Worm (Caenorhabditis elegans) whole organism, early embryonic: Measurements from ENCODE around the gene dnj-3.

Source experiments
- B0310.2 ChIP-seq: sonication (generic microtip); optimal IDR thresholded peaks from 2 replicates; lab custom pipeline; 2016; ENCODE audit warnings: mild to moderate bottlenecking, missing genetic modification characterization, missing compliant biosample characterization
- F13C5.2 ChIP-seq: sonication (generic microtip); optimal IDR thresholded peaks from 2 replicates; lab custom pipeline; 2017; ENCODE audit warnings: mild to moderate bottlenecking, missing genetic modification characterization, inconsistent platforms, missing compliant biosample characterization
- aly-1 ChIP-seq: sonication (generic microtip); optimal IDR thresholded peaks from 2 replicates; lab custom pipeline; 2016; ENCODE audit warnings: missing genetic modification characterization, missing compliant biosample characterization
- ama-1 ChIP-seq: fragments of 150-350 bp; optimal IDR thresholded peaks from 2 replicates; lab custom pipeline; 2014
- ceh-13 ChIP-seq: fragments of 200-800 bp; sonication (Bioruptor generic); optimal IDR thresholded peaks from 2 replicates; lab custom pipeline; 2018; ENCODE audit warnings: mild to moderate bottlenecking, missing genetic modification characterization, missing compliant biosample characterization
- ceh-36 ChIP-seq: sonication (generic microtip); optimal IDR thresholded peaks from 2 replicates; lab custom pipeline; 2016; ENCODE audit warnings: missing genetic modification characterization, inconsistent platforms, missing compliant biosample characterization
- ets-7 ChIP-seq: sonication (generic microtip); optimal IDR thresholded peaks from 2 replicates; lab custom pipeline; 2016; ENCODE audit warnings: missing genotype, missing genetic modification characterization, missing compliant biosample characterization
- flt-1 ChIP-seq: fragments of 200-800 bp; sonication (Bioruptor generic); IDR thresholded peaks from 2 replicates; pipeline ENCODE4 v1.3.6; 2022; ENCODE audit warnings: missing genetic modification characterization, missing compliant biosample characterization
- hmbx-1 ChIP-seq: sonication (generic microtip); optimal IDR thresholded peaks from 2 replicates; lab custom pipeline; 2016; ENCODE audit warnings: mild to moderate bottlenecking, missing genetic modification characterization, missing compliant biosample characterization
- hmg-4 ChIP-seq: fragments of 200-800 bp; sonication (Bioruptor generic); optimal IDR thresholded peaks from 2 replicates; lab custom pipeline; 2018; ENCODE audit warnings: mild to moderate bottlenecking, missing genetic modification characterization, missing compliant biosample characterization
- hnd-1 ChIP-seq: sonication (generic microtip); optimal IDR thresholded peaks from 2 replicates; lab custom pipeline; 2016; ENCODE audit warnings: missing genetic modification characterization, missing compliant biosample characterization
- pes-1 ChIP-seq: fragments of 200-800 bp; sonication (Bioruptor generic); IDR thresholded peaks from 2 replicates; pipeline ENCODE4 v1.3.6; 2022; ENCODE audit warnings: missing genetic modification reagents, missing genetic modification characterization, missing compliant biosample characterization
- scrt-1 ChIP-seq: fragments of 200-800 bp; sonication (Bioruptor generic); IDR thresholded peaks from 2 replicates; pipeline ENCODE4 v1.3.6; 2022; ENCODE audit warnings: missing genetic modification characterization, missing compliant biosample characterization
- sea-1 ChIP-seq: fragments of 200-800 bp; sonication (Bioruptor generic); conservative IDR thresholded peaks from 2 replicates; pipeline ENCODE4 v1.3.6; 2022; ENCODE audit warnings: missing genetic modification characterization, missing compliant biosample characterization
- tbx-11 ChIP-seq: fragments of 200-800 bp; sonication (Bioruptor generic); IDR thresholded peaks from 2 replicates; pipeline ENCODE4 v1.3.6; 2022; ENCODE audit warnings: missing genetic modification characterization, missing compliant biosample characterization
- tbx-37 ChIP-seq: fragments of 200-800 bp; sonication (Bioruptor generic); conservative IDR thresholded peaks from 2 replicates; pipeline ENCODE4 v1.3.6; 2022; ENCODE audit warnings: missing genetic modification reagents, missing genetic modification characterization, missing compliant biosample characterization
- tra-4 ChIP-seq: sonication (generic microtip); optimal IDR thresholded peaks from 2 replicates; lab custom pipeline; 2017; ENCODE audit warnings: missing genetic modification characterization, missing compliant biosample characterization

Gene dnj-3

DNA sequence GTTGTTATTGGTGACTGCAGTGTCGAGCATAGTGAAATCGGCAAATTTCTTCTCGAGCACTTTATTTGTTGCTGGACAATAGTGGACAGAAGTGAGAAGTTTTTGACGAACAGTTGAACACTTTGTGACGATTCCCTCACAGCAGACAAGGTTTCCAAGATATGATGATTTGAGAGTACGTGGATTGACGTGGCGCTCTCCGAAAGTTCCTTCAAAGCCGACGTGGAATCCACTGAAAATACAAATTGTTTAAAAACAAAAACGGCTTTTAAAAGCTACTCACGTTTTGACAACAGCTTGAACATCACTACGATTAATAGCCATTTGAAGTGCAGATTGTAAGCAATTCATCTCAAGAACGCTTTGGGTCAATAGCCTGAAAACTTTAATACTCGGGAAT, 9.5 kb upstream of the dnj-3 start:
- TF ChIP-seq hmg-4 (GFP tag; lab: Kevin White, UChicago) (no peak), F13C5.2 (tag; lab: Kevin White, UChicago) (no peak), ets-7 (tag; lab: Kevin White, UChicago) (no peak), aly-1 (tag; lab: Kevin White, UChicago) (no peak), sea-1 (GFP tag; lab: Robert Waterston, UW) (no peak), ceh-36 (tag; lab: Kevin White, UChicago) (no peak), hmbx-1 (tag; lab: Kevin White, UChicago) (no peak), scrt-1 (GFP tag; lab: Robert Waterston, UW) (no peak), pes-1 (no peak), flt-1 (GFP tag; lab: Robert Waterston, UW) (no peak), tbx-37 (GFP tag; lab: Robert Waterston, UW) (no peak), ceh-13 (no peak), tbx-11 (GFP tag; lab: Robert Waterston, UW) (no peak), hnd-1 (no peak), tra-4 (tag; lab: Kevin White, UChicago) (no peak)

DNA sequence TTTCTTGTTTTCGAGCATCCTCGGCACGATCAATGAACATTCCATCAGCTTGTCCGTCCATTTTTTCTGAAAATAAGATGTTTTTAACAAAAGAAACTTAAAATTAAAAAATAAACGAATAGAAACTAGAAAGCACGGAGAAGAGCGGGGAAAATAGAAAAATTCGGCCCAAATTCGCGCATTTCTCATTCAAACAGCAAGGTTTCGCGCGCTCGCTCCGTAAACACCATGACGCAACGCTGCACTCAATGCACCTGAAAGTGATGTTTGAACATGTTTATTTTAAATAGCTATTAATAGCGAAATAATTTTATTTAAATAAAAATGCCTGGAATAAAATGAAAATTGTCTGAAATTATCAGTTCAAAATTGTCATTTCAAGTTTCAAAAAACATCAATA, 8.9 kb upstream of the dnj-3 start, which contains the start of the genes mcm-3 and C25D7.15:
mcm-3 (minus strand) TSS at position 66 of the 400 bp plus-strand sequence.
C25D7.15 (plus strand) TSS at position 275 of the 400 bp plus-strand sequence.
- no peak for TF ChIP-seq tbx-11 (GFP tag; lab: Robert Waterston, UW)
- no peak for TF ChIP-seq tra-4 (tag; lab: Kevin White, UChicago)
- TF ChIP-seq flt-1 (GFP tag; lab: Robert Waterston, UW) = no peak
- TF ChIP-seq ceh-13 = no peak
- TF ChIP-seq B0310.2 (tag; lab: Kevin White, UChicago) = no peak
- TF ChIP-seq sea-1 (GFP tag; lab: Robert Waterston, UW) = no peak
- no peak for TF ChIP-seq pes-1
- TF ChIP-seq scrt-1 (GFP tag; lab: Robert Waterston, UW) = no peak
- no peak for TF ChIP-seq hmbx-1 (tag; lab: Kevin White, UChicago)
- no peak for TF ChIP-seq ama-1 (lab: Kevin White, UChicago)
- no peak for TF ChIP-seq hmg-4 (GFP tag; lab: Kevin White, UChicago)

DNA sequence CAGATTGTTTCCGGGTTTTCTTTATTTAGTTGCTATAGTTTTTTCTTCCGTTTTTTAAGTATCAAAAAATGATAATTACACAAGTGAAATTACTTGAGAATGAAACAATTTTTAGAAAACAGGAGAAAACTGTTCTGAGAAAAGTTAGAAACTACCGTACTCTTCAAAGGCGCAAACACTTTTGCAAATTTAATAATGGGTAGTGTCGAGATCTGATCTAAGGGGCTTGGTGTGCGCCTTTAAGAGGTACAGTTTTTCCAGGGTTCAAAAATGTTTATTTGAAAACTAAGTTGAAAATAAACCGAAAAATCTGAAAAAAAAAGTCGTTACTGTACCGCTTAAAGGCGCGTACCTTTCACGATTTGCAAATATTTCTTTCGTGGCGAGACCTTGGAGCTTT, 7.9 kb upstream of the dnj-3 start:
- TF ChIP-seq hmg-4 (GFP tag; lab: Kevin White, UChicago) (no peak), tra-4 (tag; lab: Kevin White, UChicago) (no peak), sea-1 (GFP tag; lab: Robert Waterston, UW) (no peak), B0310.2 (tag; lab: Kevin White, UChicago) (no peak), hnd-1 (no peak), ama-1 (lab: Kevin White, UChicago) (no peak), ets-7 (tag; lab: Kevin White, UChicago) (no peak), tbx-37 (GFP tag; lab: Robert Waterston, UW) (no peak), ceh-13 (no peak)

DNA sequence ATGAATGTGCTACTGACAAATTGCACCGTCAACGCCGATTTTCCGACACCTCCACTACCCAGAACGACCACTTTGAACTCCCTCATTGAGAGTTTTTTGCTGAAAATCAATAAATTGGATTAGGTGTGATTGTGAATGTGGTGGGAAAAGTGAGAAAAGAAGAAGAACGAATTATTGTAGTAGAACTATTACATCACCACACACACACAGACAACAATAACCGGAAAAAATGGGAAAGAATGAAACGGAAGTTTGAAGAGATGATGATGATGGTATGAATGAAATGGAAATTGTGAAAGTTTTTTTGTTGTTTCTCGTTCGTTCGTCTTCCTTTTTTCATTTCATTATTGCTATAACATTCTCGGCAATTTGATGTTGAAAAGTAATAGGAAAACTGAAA, 4.5 kb upstream of the dnj-3 start, which contains the start of gene rap-2:
rap-2 (minus strand) TSS at position 101 of the 400 bp plus-strand sequence.
- no peak for TF ChIP-seq scrt-1 (GFP tag; lab: Robert Waterston, UW)
- TF ChIP-seq ceh-13 = no peak
- no peak for TF ChIP-seq B0310.2 (tag; lab: Kevin White, UChicago)
- no peak for TF ChIP-seq hmbx-1 (tag; lab: Kevin White, UChicago)
- no peak for TF ChIP-seq ets-7 (tag; lab: Kevin White, UChicago)
- TF ChIP-seq flt-1 (GFP tag; lab: Robert Waterston, UW) = no peak
- TF ChIP-seq tbx-37 (GFP tag; lab: Robert Waterston, UW) = no peak
- TF ChIP-seq aly-1 (tag; lab: Kevin White, UChicago) = no peak

DNA sequence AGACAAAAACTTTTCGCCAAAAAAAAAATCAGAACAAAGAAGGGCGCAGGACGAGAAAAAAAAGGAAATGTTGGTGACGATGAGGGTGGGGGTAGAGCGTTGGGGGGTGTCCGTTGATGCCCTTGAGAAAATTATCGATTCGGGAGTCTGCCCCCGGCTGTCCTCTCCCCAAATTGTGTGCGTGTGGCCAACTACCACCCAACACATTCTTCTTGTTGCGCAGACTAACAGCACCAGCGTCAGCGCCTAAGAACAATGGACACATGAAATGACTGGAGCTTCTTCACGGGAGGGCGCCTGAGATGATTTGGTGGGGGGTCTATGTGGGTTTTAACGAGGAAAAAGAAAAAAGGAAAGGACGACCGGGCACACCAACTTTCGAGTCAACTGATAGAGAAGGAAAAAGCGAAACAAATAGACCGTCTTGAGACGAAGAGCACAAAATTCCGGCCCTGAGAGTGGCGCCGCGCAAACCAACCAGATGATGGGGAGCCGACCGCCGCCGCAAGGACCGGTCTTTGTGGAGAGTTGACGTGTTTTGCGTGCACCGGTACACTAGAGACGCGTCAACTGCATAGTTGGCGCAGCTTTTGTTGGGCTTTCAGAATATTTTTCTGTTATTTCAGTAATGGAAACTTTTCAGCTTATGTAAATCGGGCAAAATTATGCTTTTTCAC, 3.3 kb upstream of the dnj-3 start, which contains the start of gene C25D7.9:
C25D7.9 (plus strand) TSS at position 68 of the 677 bp plus-strand sequence.
- TF ChIP-seq F13C5.2 (tag; lab: Kevin White, UChicago) (peak; percentile 75), ama-1 (lab: Kevin White, UChicago) (no peak), hmg-4 (GFP tag; lab: Kevin White, UChicago) (peak; percentile 75), aly-1 (tag; lab: Kevin White, UChicago) (no peak), tra-4 (tag; lab: Kevin White, UChicago) (no peak), B0310.2 (tag; lab: Kevin White, UChicago) (no peak), ceh-36 (tag; lab: Kevin White, UChicago) (no peak), pes-1 (no peak), ceh-13 (no peak), sea-1 (GFP tag; lab: Robert Waterston, UW) (no peak), hmbx-1 (tag; lab: Kevin White, UChicago) (no peak), flt-1 (GFP tag; lab: Robert Waterston, UW) (no peak)

DNA sequence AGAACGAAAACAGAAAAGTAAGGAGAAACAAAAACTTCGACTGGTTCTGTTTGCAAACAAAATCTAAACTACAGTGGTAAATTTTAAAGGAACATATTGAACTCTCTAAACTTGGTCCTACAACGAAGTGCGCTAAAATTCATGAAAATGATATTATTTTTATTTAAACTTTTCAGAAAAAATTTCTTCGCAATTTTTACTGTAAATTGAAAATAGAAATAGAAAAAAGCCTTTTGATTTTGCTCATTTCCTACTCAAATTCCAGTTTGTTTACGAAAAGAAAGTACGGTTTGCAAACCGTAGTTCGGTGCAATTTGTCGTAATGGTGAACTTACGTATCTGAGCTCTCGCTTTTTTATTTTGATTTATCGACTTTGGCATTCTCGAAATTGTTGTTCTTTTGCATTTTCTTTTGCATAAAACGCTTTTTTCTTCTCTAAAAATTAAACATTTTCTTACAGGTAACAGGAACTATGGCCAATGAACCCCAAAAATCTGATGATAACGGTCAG, 2.6 kb upstream of the dnj-3 start, which contains the start of gene otub-1:
otub-1 (plus strand) TSS at position 462 of the 512 bp plus-strand sequence.
- TF ChIP-seq tbx-37 (GFP tag; lab: Robert Waterston, UW) = no peak
- TF ChIP-seq tbx-11 (GFP tag; lab: Robert Waterston, UW) = no peak

DNA sequence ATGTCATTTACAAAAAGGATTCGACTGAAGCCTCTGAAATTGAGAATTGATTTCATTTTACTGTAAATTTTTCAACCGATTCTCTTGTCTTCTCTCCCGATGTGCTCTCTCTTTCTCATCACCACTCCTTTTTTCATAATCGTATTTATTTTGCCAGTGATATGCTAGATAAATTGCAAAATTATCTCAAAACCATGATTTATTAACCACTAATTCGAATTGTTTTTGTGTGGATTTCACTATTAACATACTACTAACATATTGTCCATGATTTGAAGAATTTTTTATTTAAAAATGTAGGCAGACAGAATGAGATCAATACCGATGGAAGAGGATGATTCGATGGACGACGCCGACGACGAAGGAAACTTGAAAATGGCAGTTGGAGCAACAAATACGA, 1.3 kb upstream of the dnj-3 start, which contains the start of gene C25D7.10:
C25D7.10 (plus strand) TSS at position 301 of the 400 bp plus-strand sequence.
- no peak for TF ChIP-seq B0310.2 (tag; lab: Kevin White, UChicago)
- TF ChIP-seq hmg-4 (GFP tag; lab: Kevin White, UChicago) = no peak
- TF ChIP-seq hnd-1 = no peak
- TF ChIP-seq tbx-11 (GFP tag; lab: Robert Waterston, UW) = no peak
- TF ChIP-seq F13C5.2 (tag; lab: Kevin White, UChicago) = no peak
- no peak for TF ChIP-seq tra-4 (tag; lab: Kevin White, UChicago)
- TF ChIP-seq aly-1 (tag; lab: Kevin White, UChicago) = no peak
- no peak for TF ChIP-seq pes-1
- no peak for TF ChIP-seq flt-1 (GFP tag; lab: Robert Waterston, UW)
- TF ChIP-seq sea-1 (GFP tag; lab: Robert Waterston, UW) = no peak
- no peak for TF ChIP-seq scrt-1 (GFP tag; lab: Robert Waterston, UW)
